Worm (Caenorhabditis elegans): ENCODE results near the gene K10H10.6.

K10H10.6 gene

ce11 chrII:14528233-14528802 lies 25.2 kb downstream of the K10H10.6 start, which contains the start of the genes F57C2.5 and spat-1 (continued):
- TF ChIP-seq nhr-77 (tag; optimal IDR thresholded peaks at IDR 0.05) (peak; percentile 94), lin-15B (tag; optimal IDR thresholded peaks at IDR 0.05) (peak; percentile 39), lin-13 (GFP tag; optimal IDR thresholded peaks at IDR 0.05) (peak; percentile 61), nhr-19 (GFP tag; conservative IDR thresholded peaks at IDR 0.05) (peak; percentile 69), aha-1 (tag; optimal IDR thresholded peaks at IDR 0.05) (no peak), rnt-1 (tag; optimal IDR thresholded peaks at IDR 0.05) (no peak), unc-62 (GFP tag; optimal IDR thresholded peaks at IDR 0.05) (no peak), ces-1 (GFP tag; optimal IDR thresholded peaks at IDR 0.05) (no peak), lin-39 (tag; optimal IDR thresholded peaks at IDR 0.05) (no peak), tlp-1 (tag; optimal IDR thresholded peaks at IDR 0.05) (no peak), skn-1 (tag; optimal IDR thresholded peaks at IDR 0.05) (peak; percentile 30), nhr-47 (tag; optimal IDR thresholded peaks at IDR 0.05) (peak; percentile 75), fos-1 (tag; optimal IDR thresholded peaks at IDR 0.05) (peak; percentile 54), efl-1 (optimal IDR thresholded peaks at IDR 0.05) (peak; percentile 73), efl-1 (GFP tag; optimal IDR thresholded peaks at IDR 0.05 in 1 of 2) (peak; percentile 57 to 93), hpl-2 (GFP tag; optimal IDR thresholded peaks at IDR 0.05) (no peak), lin-35 (GFP tag; optimal IDR thresholded peaks at IDR 0.05) (peak; percentile 60 to 79), nhr-28 (tag; optimal IDR thresholded peaks at IDR 0.05) (no peak), nhr-20 (tag; optimal IDR thresholded peaks at IDR 0.05) (peak; percentile 81), C34B4.2 (tag; optimal IDR thresholded peaks at IDR 0.05) (no peak), nhr-237 (tag; optimal IDR thresholded peaks at IDR 0.05) (no peak), unc-130 (tag; optimal IDR thresholded peaks at IDR 0.05) (peak; percentile 93), swsn-7 (tag; optimal IDR thresholded peaks at IDR 0.05) (peak; percentile 62), ceh-8 (GFP tag; optimal IDR thresholded peaks at IDR 0.05) (no peak), snu-23 (GFP tag; optimal IDR thresholded peaks at IDR 0.05) (peak; percentile 88), lsy-2 (tag; optimal IDR thresholded peaks at IDR 0.05) (peak; percentile 93 to 98), mdl-1 (tag; optimal IDR thresholded peaks at IDR 0.05) (peak in 1 of 2 experiments; percentile 9), nhr-11 (tag; optimal IDR thresholded peaks at IDR 0.05) (no peak), snpc-4 (tag; optimal IDR thresholded peaks at IDR 0.05) (peak; percentile 51), ama-1 (optimal IDR thresholded peaks at IDR 0.05) (no peak), ztf-11 (tag; optimal IDR thresholded peaks at IDR 0.05) (peak in 1 of 2 experiments; percentile 73), nhr-12 (tag; optimal IDR thresholded peaks at IDR 0.05) (no peak), Y116A8C.19 (tag; optimal IDR thresholded peaks at IDR 0.05; ENCODE audit: borderline replicate concordance) (no peak), fkh-4 (tag; optimal IDR thresholded peaks at IDR 0.05; ENCODE audit: borderline replicate concordance) (peak; percentile 59)

DNA sequence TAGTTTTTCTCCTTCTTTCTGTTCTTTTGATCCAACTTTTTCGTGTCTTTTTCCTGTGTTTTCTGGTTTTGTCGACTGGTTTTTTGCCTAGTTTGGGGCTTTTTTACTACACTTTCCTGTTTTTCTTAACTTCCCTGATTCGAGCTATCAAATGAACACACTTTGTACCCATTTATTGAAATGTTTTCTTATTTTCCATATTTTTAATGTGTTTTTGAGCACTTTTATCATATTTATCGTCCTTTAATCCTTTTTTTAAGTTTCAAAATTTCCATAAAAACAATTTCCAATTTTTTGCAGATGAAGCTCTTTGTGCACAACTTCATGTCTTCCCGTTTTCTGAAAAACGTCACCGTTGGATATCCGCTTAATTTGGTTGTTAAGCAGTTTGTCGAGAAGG lies 30.9 kb downstream of the K10H10.6 start, which contains the start of gene C04H5.1:
Gene C04H5.1 (plus strand): TSS at position 301 of the 400 bp plus-strand sequence.
- no peak for TF ChIP-seq nhr-28 (tag; optimal IDR thresholded peaks at IDR 0.05)
- no peak for TF ChIP-seq pqm-1 (tag; optimal IDR thresholded peaks at IDR 0.05)
- TF ChIP-seq nhr-19 (GFP tag; conservative IDR thresholded peaks at IDR 0.05): no peak
- no peak for TF ChIP-seq dpl-1 (GFP tag; optimal IDR thresholded peaks at IDR 0.05)
- no peak for TF ChIP-seq vab-15 (tag; optimal IDR thresholded peaks at IDR 0.05)
- TF ChIP-seq ets-5 (GFP tag; IDR thresholded peaks at IDR 0.05): no peak
- no peak for TF ChIP-seq fos-1 (tag; optimal IDR thresholded peaks at IDR 0.05)
- no peak for TF ChIP-seq ceh-88 (GFP tag; IDR thresholded peaks at IDR 0.05)
- no peak for TF ChIP-seq dsc-1 (tag; optimal IDR thresholded peaks at IDR 0.05)
- TF ChIP-seq swsn-7 (tag; optimal IDR thresholded peaks at IDR 0.05): no peak

- TF ChIP-seq nhr-76 (tag; optimal IDR thresholded peaks at IDR 0.05) (no peak), efl-1 (optimal IDR thresholded peaks at IDR 0.05) (no peak), efl-1 (GFP tag; optimal IDR thresholded peaks at IDR 0.05 in 1 of 2) (peak in 1 of 2 experiments; percentile 51)
These were observed 34.6 kb downstream of the K10H10.6 start, which contains the start of the genes clec-147 and C04H5.7 for ce11 chrII:14537728-14538127. Gene clec-147, minus strand, starts transcription at chrII:14537828. Gene C04H5.7, plus strand, starts transcription at chrII:14537946.

Measured in whole organism, L1 larva.